Worm (Caenorhabditis elegans) whole organism, young adult: ENCODE data around the gene Y47D7A.2.
A peak's percentile ranks its signal among the peaks of the same experiment; 100 is the strongest.

Experiments
- F22D6.2 ChIP-seq: sonication (generic microtip); optimal IDR thresholded peaks from 2 replicates; lab custom pipeline; 2016; ENCODE audit warnings: mild to moderate bottlenecking, missing genetic modification characterization, missing compliant biosample characterization
- F23B12.7 ChIP-seq: sonication (generic microtip); optimal IDR thresholded peaks from 2 replicates; lab custom pipeline; 2017; ENCODE audit warnings: missing genetic modification characterization, mild to moderate bottlenecking, missing compliant biosample characterization, antibody characterized with exemption, moderate library complexity; ENCODE audit not compliant: insufficient read depth
- F33H1.4 ChIP-seq: fragments of 200-800 bp; sonication (Bioruptor generic); IDR thresholded peaks from 2 replicates; pipeline ENCODE4 v1.3.6; 2022; ENCODE audit warnings: missing genetic modification reagents, missing genetic modification characterization, missing compliant biosample characterization
- F37B4.10 ChIP-seq: fragments of 200-800 bp; sonication (Bioruptor generic); IDR thresholded peaks from 2 replicates; pipeline ENCODE4 v1.3.6; 2022; ENCODE audit warnings: missing genetic modification characterization, missing compliant biosample characterization
- F39B2.1 ChIP-seq: fragments of 200-800 bp; sonication (Bioruptor generic); IDR thresholded peaks from 2 replicates; pipeline ENCODE4 v1.3.6; 2022; ENCODE audit warnings: missing genetic modification reagents, missing genetic modification characterization, missing compliant biosample characterization
- F49E8.2 ChIP-seq: sonication (generic microtip); optimal IDR thresholded peaks from 3 replicates; lab custom pipeline; 2017; ENCODE audit warnings: missing genetic modification characterization, mild to moderate bottlenecking, missing compliant biosample characterization, antibody characterized with exemption, moderate library complexity; ENCODE audit not compliant: insufficient read depth
- T07F8.4 ChIP-seq: sonication (generic microtip); optimal IDR thresholded peaks from 2 replicates; lab custom pipeline; 2016; ENCODE audit warnings: mild to moderate bottlenecking, missing genetic modification characterization, moderate library complexity, missing compliant biosample characterization
- Y79H2A.3 ChIP-seq: fragments of 200-800 bp; sonication (Bioruptor generic); conservative IDR thresholded peaks from 2 replicates; pipeline ENCODE4 v1.3.6; 2022; ENCODE audit warnings: missing genetic modification reagents, missing genetic modification characterization, missing compliant biosample characterization
- ZK185.1 ChIP-seq: sonication (generic microtip); optimal IDR thresholded peaks from 2 replicates; lab custom pipeline; 2016; ENCODE audit warnings: mild to moderate bottlenecking, missing genetic modification characterization, missing compliant biosample characterization; ENCODE audit not compliant: poor library complexity, severe bottlenecking
- athp-1 ChIP-seq: sonication (generic microtip); optimal IDR thresholded peaks from 2 replicates; lab custom pipeline; 2017; ENCODE audit warnings: mild to moderate bottlenecking, missing genetic modification characterization, missing compliant biosample characterization
- attf-3 ChIP-seq: fragments of 200-800 bp; sonication (Bioruptor generic); conservative IDR thresholded peaks from 2 replicates; pipeline ENCODE4 v1.3.6; 2022; ENCODE audit warnings: missing genetic modification reagents, missing genetic modification characterization, missing compliant biosample characterization
- attf-6 ChIP-seq: fragments of 200-800 bp; sonication (Bioruptor generic); IDR thresholded peaks from 2 replicates; pipeline ENCODE4 v1.3.6; 2022; ENCODE audit warnings: missing genetic modification reagents, missing genetic modification characterization, missing compliant biosample characterization
- bed-1 ChIP-seq: fragments of 200-800 bp; sonication (Bioruptor generic); IDR thresholded peaks from 2 replicates; pipeline ENCODE4 v1.3.6; 2022; ENCODE audit warnings: missing genetic modification reagents, missing genetic modification characterization, missing compliant biosample characterization
- bed-2 ChIP-seq: fragments of 200-800 bp; sonication (Bioruptor generic); IDR thresholded peaks from 2 replicates; pipeline ENCODE4 v1.3.6; 2022; ENCODE audit warnings: missing genetic modification reagents, missing genetic modification characterization, missing compliant biosample characterization
- ceh-100 ChIP-seq: fragments of 200-800 bp; sonication (Bioruptor generic); IDR thresholded peaks from 2 replicates; pipeline ENCODE4 v1.3.6; 2022; ENCODE audit warnings: missing genetic modification reagents, missing genetic modification characterization, missing compliant biosample characterization
- ceh-40 ChIP-seq: fragments of 200-800 bp; sonication (Bioruptor generic); IDR thresholded peaks from 2 replicates; pipeline ENCODE4 v1.3.6; 2022; ENCODE audit warnings: missing genetic modification characterization, missing compliant biosample characterization
- ceh-79 ChIP-seq: sonication (generic microtip); optimal IDR thresholded peaks from 2 replicates; lab custom pipeline; 2017; ENCODE audit warnings: mild to moderate bottlenecking, missing genetic modification characterization, missing compliant biosample characterization
- dpff-1 ChIP-seq: sonication (generic microtip); optimal IDR thresholded peaks from 2 replicates; lab custom pipeline; 2017; ENCODE audit warnings: mild to moderate bottlenecking, missing genetic modification characterization, missing compliant biosample characterization
- egrh-3 ChIP-seq: fragments of 200-800 bp; sonication (Bioruptor generic); IDR thresholded peaks from 2 replicates; pipeline ENCODE4 v1.3.6; 2022; ENCODE audit warnings: missing genetic modification reagents, missing genetic modification characterization, missing compliant biosample characterization
- him-1 ChIP-seq: sonication (generic microtip); optimal IDR thresholded peaks from 2 replicates; lab custom pipeline; 2016; ENCODE audit warnings: missing genotype, missing genetic modification reagents, missing genetic modification characterization, missing compliant biosample characterization
- lin-35 ChIP-seq, 3 experiments: fragments of 150-350 bp in 2 of 3; sonication (generic microtip) in 1 of 3; optimal IDR thresholded peaks; 2 replicates each; lab custom pipeline; 2014 to 2018; ENCODE audit warnings: missing biosample characterization in 3 of 3, missing genetic modification characterization in 3 of 3, missing genetic modification reagents in 3 of 3
- madf-3 ChIP-seq: fragments of 200-800 bp; sonication (Bioruptor generic); IDR thresholded peaks from 2 replicates; pipeline ENCODE4 v1.3.6; 2022; ENCODE audit warnings: missing genetic modification reagents, missing genetic modification characterization, missing compliant biosample characterization
- mxl-1 ChIP-seq: sonication (generic microtip); optimal IDR thresholded peaks from 2 replicates; lab custom pipeline; 2016; ENCODE audit warnings: missing genetic modification characterization, missing compliant biosample characterization
- nfyb-1 ChIP-seq: fragments of 200-800 bp; sonication (Bioruptor generic); IDR thresholded peaks from 2 replicates; pipeline ENCODE4 v1.3.6; 2022; ENCODE audit warnings: missing genetic modification reagents, missing genetic modification characterization, missing compliant biosample characterization
- nhr-90 ChIP-seq: sonication (generic microtip); optimal IDR thresholded peaks from 2 replicates; lab custom pipeline; 2016; ENCODE audit warnings: missing genotype, mild to moderate bottlenecking, missing genetic modification characterization, missing compliant biosample characterization
- pbrm-1 ChIP-seq: fragments of 200-800 bp; sonication (Bioruptor generic); IDR thresholded peaks from 2 replicates; pipeline ENCODE4 v1.3.6; 2022; ENCODE audit warnings: missing genetic modification reagents, missing genetic modification characterization, missing compliant biosample characterization
- pha-4 ChIP-seq: fragments of 150-350 bp; sonication (generic microtip); optimal IDR thresholded peaks from 2 replicates; lab custom pipeline; 2014; ENCODE audit warnings: missing biosample characterization, missing genetic modification reagents, missing genetic modification characterization
- sptf-2 ChIP-seq: fragments of 200-800 bp; sonication (Bioruptor generic); optimal IDR thresholded peaks from 2 replicates; lab custom pipeline; 2018; ENCODE audit warnings: mild to moderate bottlenecking, missing genetic modification characterization, missing compliant biosample characterization
- zfh-2 ChIP-seq: fragments of 200-800 bp; sonication (Bioruptor generic); conservative IDR thresholded peaks from 2 replicates; pipeline ENCODE4 v1.3.6; 2022; ENCODE audit warnings: missing genetic modification reagents, missing genetic modification characterization, missing compliant biosample characterization
- ztf-18 ChIP-seq: sonication (generic microtip); optimal IDR thresholded peaks from 2 replicates; lab custom pipeline; 2016; ENCODE audit warnings: missing genotype, mild to moderate bottlenecking, missing genetic modification characterization, missing compliant biosample characterization
- ztf-25 ChIP-seq: fragments of 200-800 bp; sonication (Bioruptor generic); IDR thresholded peaks from 2 replicates; pipeline ENCODE4 v1.3.6; 2022; ENCODE audit warnings: missing genetic modification reagents, missing genetic modification characterization, missing compliant biosample characterization

Y47D7A.2 gene

DNA sequence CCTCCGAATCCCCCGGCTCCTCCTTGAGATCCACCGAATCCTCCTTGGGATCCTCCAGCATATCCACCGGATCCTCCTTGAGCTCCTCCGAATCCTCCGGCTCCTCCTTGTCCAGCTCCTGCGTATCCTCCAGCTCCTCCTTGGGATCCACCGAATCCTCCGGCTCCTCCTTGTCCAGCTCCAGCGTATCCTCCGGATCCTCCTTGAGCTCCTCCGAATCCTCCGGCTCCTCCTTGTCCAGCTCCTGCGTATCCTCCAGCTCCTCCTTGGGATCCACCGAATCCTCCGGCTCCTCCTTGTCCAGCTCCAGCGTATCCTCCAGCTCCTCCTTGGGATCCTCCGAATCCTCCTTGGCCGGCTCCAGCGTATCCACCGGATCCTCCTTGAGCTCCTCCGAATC lies 12.1 kb downstream of the Y47D7A.2 start:
- TF ChIP-seq egrh-3 (GFP tag; lab: Robert Waterston, UW) (peak; percentile 93), zfh-2 (peak; percentile 55)

DNA sequence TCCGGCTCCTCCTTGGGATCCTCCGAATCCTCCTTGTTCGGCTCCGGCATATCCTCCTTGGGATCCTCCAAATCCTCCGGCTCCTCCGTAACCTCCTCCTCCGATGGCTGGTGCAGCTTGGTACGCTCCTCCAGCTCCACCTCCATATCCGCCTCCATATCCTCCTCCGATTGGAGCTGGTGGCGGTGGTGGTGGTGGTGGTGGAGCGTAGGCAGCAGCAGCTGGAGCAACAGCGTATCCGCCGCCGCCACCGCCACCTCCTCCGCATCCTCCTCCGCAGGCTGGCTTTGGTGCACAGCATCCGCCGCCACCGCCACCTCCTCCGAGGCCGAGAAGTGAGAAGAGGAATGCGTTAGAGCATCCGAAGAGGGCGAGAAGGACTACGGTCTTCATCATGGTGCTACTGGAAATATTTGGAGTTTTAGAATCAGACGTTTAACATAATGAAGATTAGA lies 12.7 kb downstream of the Y47D7A.2 start, which contains the start of gene Y47D7A.15:
TSS of gene Y47D7A.15 (minus strand) at position 405 of the 455 bp plus-strand sequence.
- no peak for TF ChIP-seq mxl-1 (tag; lab: Kevin White, UChicago)
- TF ChIP-seq F37B4.10 (GFP tag; lab: Robert Waterston, UW): 0 out of 2 replicates have a peak, but pooled peaks have one; percentile 28
- TF ChIP-seq madf-3 (GFP tag; lab: Robert Waterston, UW): peak; percentile 64; the same call in 1 of the 2 replicates
- TF ChIP-seq pbrm-1: no peak
- peak; percentile 85 for TF ChIP-seq zfh-2
- 0 out of 2 replicates have a peak, but pooled peaks have one; percentile 49 for TF ChIP-seq ztf-25 (GFP tag; lab: Robert Waterston, UW)
- TF ChIP-seq egrh-3 (GFP tag; lab: Robert Waterston, UW): peak; percentile 95
- TF ChIP-seq, all 124 proteins: peak for 5

DNA sequence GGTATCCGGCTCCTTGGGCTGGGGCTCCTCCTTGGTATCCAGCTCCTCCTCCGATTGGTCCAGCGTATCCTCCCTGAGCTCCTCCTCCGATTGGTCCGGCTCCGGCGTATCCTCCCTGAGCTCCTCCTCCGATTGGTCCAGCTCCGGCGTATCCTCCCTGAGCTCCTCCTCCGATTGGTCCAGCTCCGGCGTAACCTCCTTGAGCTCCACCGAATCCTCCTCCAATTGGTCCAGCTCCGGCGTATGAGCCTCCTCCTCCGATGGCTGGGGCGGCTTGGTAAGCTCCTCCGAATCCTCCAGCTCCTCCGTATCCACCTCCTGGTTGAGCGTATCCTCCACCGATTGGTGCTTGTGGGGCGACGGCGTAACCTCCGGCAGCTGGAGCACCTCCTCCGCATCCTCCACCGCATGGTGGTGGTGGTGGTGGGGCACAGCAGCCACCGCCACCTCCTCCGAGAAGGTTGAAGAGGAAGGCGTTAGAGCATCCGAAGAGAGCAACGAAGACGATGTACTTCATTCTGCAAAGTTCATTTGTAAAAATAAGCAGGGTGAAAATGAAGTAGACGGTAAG lies 15.4 kb downstream of the Y47D7A.2 start, which contains the start of gene Y47D7A.13:
TSS of gene Y47D7A.13 (minus strand) at position 517 of the 571 bp plus-strand sequence.
- TF ChIP-seq bed-2 (GFP tag; lab: Robert Waterston, UW) (no peak), F33H1.4 (0 out of 2 replicates have a peak, but pooled peaks have one; percentile 24), F22D6.2 (tag; lab: Kevin White, UChicago) (no peak), sptf-2 (GFP tag; lab: Kevin White, UChicago) (no peak), nhr-90 (tag; lab: Kevin White, UChicago) (no peak), egrh-3 (GFP tag; lab: Robert Waterston, UW) (peak; percentile 93), ceh-79 (tag; lab: Kevin White, UChicago) (peak; percentile 22), T07F8.4 (tag; lab: Kevin White, UChicago) (no peak), Y79H2A.3 (GFP tag; lab: Robert Waterston, UW) (no peak), zfh-2 (peak; percentile 70)

DNA sequence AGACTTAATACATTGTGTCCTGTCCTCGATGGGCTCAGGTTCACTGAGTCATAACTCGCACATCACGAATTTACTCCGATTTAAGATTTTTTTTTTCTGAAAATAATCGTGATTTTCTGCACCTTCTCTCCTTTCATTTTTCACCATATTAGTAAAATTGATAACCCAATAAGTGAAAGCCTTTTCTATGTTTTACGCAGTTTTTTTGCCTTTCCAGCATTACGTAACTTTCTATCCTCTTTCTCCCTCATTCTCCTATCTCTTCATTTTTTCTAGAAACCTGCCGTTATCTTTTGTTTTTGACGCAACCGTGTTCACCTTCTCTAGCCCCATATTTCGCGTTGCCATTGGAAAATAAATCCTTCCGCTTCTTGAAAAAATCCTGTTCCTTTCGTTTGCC lies 17.1 kb downstream of the Y47D7A.2 start:
- TF ChIP-seq F49E8.2 (tag; lab: Kevin White, UChicago) (no peak), F23B12.7 (tag; lab: Kevin White, UChicago) (no peak), dpff-1 (tag; lab: Kevin White, UChicago) (no peak), ztf-18 (tag; lab: Kevin White, UChicago) (no peak), ceh-100 (GFP tag; lab: Robert Waterston, UW) (no peak), attf-6 (GFP tag; lab: Robert Waterston, UW) (no peak), nhr-90 (tag; lab: Kevin White, UChicago) (no peak), attf-3 (GFP tag; lab: Robert Waterston, UW) (no peak), ceh-40 (GFP tag; lab: Robert Waterston, UW) (no peak), bed-1 (GFP tag; lab: Robert Waterston, UW) (no peak), him-1 (tag; lab: Kevin White, UChicago) (no peak), nfyb-1 (no peak), pha-4 (tag; lab: Kevin White, UChicago) (no peak), ZK185.1 (tag; lab: Kevin White, UChicago) (no peak), ceh-79 (tag; lab: Kevin White, UChicago) (no peak), lin-35 (GFP tag; optimal IDR thresholded peaks at IDR 0.05; lab: Kevin White, UChicago) (no peak), F39B2.1 (no peak), athp-1 (tag; lab: Kevin White, UChicago) (no peak), madf-3 (GFP tag; lab: Robert Waterston, UW) (no peak)
